Fruit fly (Drosophila melanogaster) whole organism, embryonic: ENCODE results near the gene salm.

Source experiments
- B-H2 ChIP-seq: fragments of 200-800 bp; sonication (Bioruptor generic); optimal IDR thresholded peaks from 2 replicates; lab custom pipeline; 2018; ENCODE audit warnings: missing biosample characterization, mild to moderate bottlenecking, missing genetic modification characterization
- CG10147 ChIP-seq: fragments of 200-800 bp; sonication (Bioruptor generic); optimal IDR thresholded peaks from 2 replicates; lab custom pipeline; 2019; ENCODE audit warnings: missing biosample characterization, mild to moderate bottlenecking, missing genetic modification characterization, moderate library complexity
- CG10366 ChIP-seq: fragments of 200-800 bp; sonication (Bioruptor generic); IDR thresholded peaks from 2 replicates; pipeline ENCODE4 v1.3.6; 2022; ENCODE audit warnings: missing biosample characterization, missing genetic modification characterization
- CG11093 ChIP-seq: fragments of 200-800 bp; sonication (Bioruptor generic); IDR thresholded peaks from 3 replicates; pipeline ENCODE4 v1.3.6; 2022; ENCODE audit warnings: missing biosample characterization, missing genetic modification characterization
- CG12769 ChIP-seq: fragments of 200-800 bp; sonication (Bioruptor generic); optimal IDR thresholded peaks from 2 replicates; lab custom pipeline; 2019; ENCODE audit warnings: missing biosample characterization, mild to moderate bottlenecking, missing genetic modification characterization, moderate library complexity
- CG13424 ChIP-seq: fragments of 200-800 bp; sonication (Bioruptor generic); optimal IDR thresholded peaks from 2 replicates; lab custom pipeline; 2019; ENCODE audit warnings: missing biosample characterization, mild to moderate bottlenecking, missing genetic modification characterization, moderate library complexity
- CG34224 ChIP-seq: fragments of 200-800 bp; sonication (Bioruptor generic); IDR thresholded peaks from 3 replicates; pipeline ENCODE4 v1.3.6; 2022; ENCODE audit warnings: missing biosample characterization, missing genetic modification characterization; ENCODE audit not compliant: partially characterized antibody
- CG3726 ChIP-seq: fragments of 200-800 bp; sonication (Bioruptor generic); IDR thresholded peaks from 3 replicates; pipeline ENCODE4, ENCODE4 v1.3.6; 2022; ENCODE audit warnings: missing biosample characterization, missing genetic modification characterization
- CG4282 ChIP-seq: fragments of 200-800 bp; sonication (Bioruptor generic); optimal IDR thresholded peaks from 2 replicates; lab custom pipeline; 2016; ENCODE audit warnings: missing biosample characterization, missing genetic modification characterization
- CG4707 ChIP-seq: fragments of 200-800 bp; sonication (Bioruptor generic); optimal IDR thresholded peaks from 2 replicates; lab custom pipeline; 2018; ENCODE audit warnings: missing biosample characterization, mild to moderate bottlenecking, missing genetic modification characterization, moderate library complexity
- CG6654 ChIP-seq: fragments of 200-800 bp; sonication (Bioruptor generic); optimal IDR thresholded peaks from 2 replicates; lab custom pipeline; 2017; ENCODE audit warnings: missing biosample characterization, mild to moderate bottlenecking, missing genetic modification characterization
- CG9817 ChIP-seq: fragments of 200-800 bp; sonication (Bioruptor generic); optimal IDR thresholded peaks from 2 replicates; lab custom pipeline; 2018; ENCODE audit warnings: missing biosample characterization, mild to moderate bottlenecking, missing genetic modification characterization, moderate library complexity
- Dfd ChIP-seq, 2 experiments: fragments of >200 bp; optimal IDR thresholded peaks; 2 replicates each; lab custom pipeline; 2017; ENCODE audit warnings: missing biosample characterization in 2 of 2, missing genetic modification characterization in 2 of 2
- Doc3 ChIP-seq: fragments of 200-800 bp; sonication (Bioruptor generic); IDR thresholded peaks from 3 replicates; pipeline ENCODE4 v1.3.6; 2022; ENCODE audit warnings: missing biosample characterization, missing genetic modification characterization; ENCODE audit not compliant: partially characterized antibody
- E2f1 ChIP-seq: fragments of 200-800 bp; sonication (Bioruptor generic); IDR thresholded peaks from 2 replicates; pipeline ENCODE4 v1.3.6; 2022; ENCODE audit warnings: missing biosample characterization, missing genetic modification characterization
- ERR ChIP-seq: fragments of 200-800 bp; sonication (Bioruptor generic); optimal IDR thresholded peaks from 2 replicates; lab custom pipeline; 2016; ENCODE audit warnings: missing biosample characterization, missing genetic modification characterization
- Fer1 ChIP-seq: fragments of 200-800 bp; sonication (Bioruptor generic); optimal IDR thresholded peaks from 2 replicates; lab custom pipeline; 2017; ENCODE audit warnings: missing biosample characterization, mild to moderate bottlenecking, missing genetic modification characterization
- HHEX ChIP-seq: fragments of 200-800 bp; sonication (Bioruptor generic); optimal IDR thresholded peaks from 3 replicates; lab custom pipeline; 2017; ENCODE audit warnings: missing biosample characterization, mild to moderate bottlenecking, missing genetic modification characterization, missing genetic modification reagents
- HmgZ ChIP-seq: fragments of 200-800 bp; sonication (Bioruptor generic); optimal IDR thresholded peaks from 2 replicates; lab custom pipeline; 2018; ENCODE audit warnings: missing biosample characterization, mild to moderate bottlenecking, missing genetic modification characterization
- Hmx ChIP-seq: fragments of 200-800 bp; sonication (Bioruptor generic); optimal IDR thresholded peaks from 2 replicates; lab custom pipeline; 2016; ENCODE audit warnings: missing biosample characterization, missing genetic modification characterization
- Hr3 ChIP-seq: fragments of 200-800 bp; sonication (Bioruptor generic); optimal IDR thresholded peaks from 3 replicates; lab custom pipeline; 2016; ENCODE audit warnings: missing biosample characterization, missing genetic modification characterization
- Hsf ChIP-seq: fragments of 200-800 bp; sonication (Bioruptor generic); optimal IDR thresholded peaks from 3 replicates; lab custom pipeline; 2016; ENCODE audit warnings: missing biosample characterization, missing genetic modification characterization
- Lhr ChIP-seq: fragments of 200-800 bp; sonication (Bioruptor generic); optimal IDR thresholded peaks from 3 replicates; lab custom pipeline; 2017; ENCODE audit warnings: mild to moderate bottlenecking, missing biosample characterization, missing genetic modification reagents, missing genetic modification characterization
- Meics ChIP-seq: fragments of 200-800 bp; sonication (Bioruptor generic); optimal IDR thresholded peaks from 2 replicates; lab custom pipeline; 2017; ENCODE audit warnings: missing biosample characterization, mild to moderate bottlenecking, missing genetic modification characterization
- NfI ChIP-seq: fragments of 200-800 bp; sonication (Bioruptor generic); optimal IDR thresholded peaks from 3 replicates; lab custom pipeline; 2018; ENCODE audit warnings: missing biosample characterization, mild to moderate bottlenecking, missing genetic modification characterization, moderate library complexity
- Oli ChIP-seq: fragments of 200-800 bp; sonication (Bioruptor generic); optimal IDR thresholded peaks from 2 replicates; lab custom pipeline; 2018; ENCODE audit warnings: missing biosample characterization, mild to moderate bottlenecking, missing genetic modification characterization, moderate library complexity
- PHDP ChIP-seq: fragments of 200-800 bp; sonication (Bioruptor generic); optimal IDR thresholded peaks from 3 replicates; lab custom pipeline; 2018; ENCODE audit warnings: missing biosample characterization, mild to moderate bottlenecking, missing genetic modification characterization, moderate library complexity
- Rfx ChIP-seq: fragments of 200-800 bp; sonication (Bioruptor generic); IDR thresholded peaks from 2 replicates; pipeline ENCODE4 v1.3.6; 2022; ENCODE audit warnings: missing biosample characterization, missing genetic modification characterization
- Scr ChIP-seq: fragments of 200-800 bp; sonication (Bioruptor generic); IDR thresholded peaks from 2 replicates; pipeline ENCODE4 v1.3.6; 2022; ENCODE audit warnings: missing biosample characterization, missing genetic modification characterization; ENCODE audit not compliant: partially characterized antibody
- btn ChIP-seq: fragments of 200-800 bp; sonication (Bioruptor generic); optimal IDR thresholded peaks from 2 replicates; lab custom pipeline; 2016; ENCODE audit warnings: missing biosample characterization, missing genetic modification characterization
- danr ChIP-seq: fragments of 200-800 bp; sonication (Bioruptor generic); IDR thresholded peaks from 2 replicates; pipeline ENCODE4 v1.3.6; 2022; ENCODE audit warnings: missing biosample characterization, missing genetic modification characterization
- dysf ChIP-seq: fragments of 200-800 bp; sonication (Bioruptor generic); IDR thresholded peaks from 3 replicates; pipeline ENCODE4 v1.3.6; 2022; ENCODE audit warnings: missing biosample characterization, missing genetic modification characterization
- ewg ChIP-seq: fragments of 200-800 bp; sonication (Bioruptor generic); optimal IDR thresholded peaks from 3 replicates; lab custom pipeline; 2017; ENCODE audit warnings: mild to moderate bottlenecking, missing biosample characterization, missing genetic modification reagents, missing genetic modification characterization
- exex ChIP-seq: fragments of 200-800 bp; sonication (Bioruptor generic); optimal IDR thresholded peaks from 4 replicates; lab custom pipeline; 2018; ENCODE audit warnings: missing biosample characterization, mild to moderate bottlenecking, missing genetic modification characterization, moderate library complexity
- gcm ChIP-seq: fragments of 200-800 bp; sonication (Bioruptor generic); optimal IDR thresholded peaks from 2 replicates; lab custom pipeline; 2019; ENCODE audit warnings: missing biosample characterization, mild to moderate bottlenecking, missing genetic modification characterization, moderate library complexity
- gem ChIP-seq: fragments of 200-800 bp; sonication (Bioruptor generic); optimal IDR thresholded peaks from 2 replicates; lab custom pipeline; 2019; ENCODE audit warnings: missing biosample characterization, mild to moderate bottlenecking, missing genetic modification characterization, moderate library complexity
- inv ChIP-seq: fragments of 200-800 bp; sonication (Bioruptor generic); IDR thresholded peaks from 2 replicates; pipeline ENCODE4 v1.3.6; 2022; ENCODE audit warnings: missing biosample characterization, missing genetic modification characterization; ENCODE audit not compliant: partially characterized antibody
- mam ChIP-seq: fragments of 200-800 bp; sonication (Bioruptor generic); optimal IDR thresholded peaks from 3 replicates; lab custom pipeline; 2016; ENCODE audit warnings: missing biosample characterization, missing genetic modification characterization
- nerfin-2 ChIP-seq: fragments of 200-800 bp; sonication (Bioruptor generic); IDR thresholded peaks from 2 replicates; pipeline ENCODE4 v1.3.6; 2022; ENCODE audit warnings: missing biosample characterization, missing genetic modification characterization; ENCODE audit not compliant: partially characterized antibody
- org-1 ChIP-seq: fragments of 200-800 bp; sonication (Bioruptor generic); optimal IDR thresholded peaks from 2 replicates; lab custom pipeline; 2017; ENCODE audit warnings: missing biosample characterization, missing genetic modification characterization
- peb ChIP-seq: fragments of 200-800 bp; sonication (Bioruptor generic); IDR thresholded peaks from 2 replicates; pipeline ENCODE4 v1.3.6; 2022; ENCODE audit warnings: missing biosample characterization, missing genetic modification characterization
- pzg ChIP-seq: fragments of 200-800 bp; sonication (Bioruptor generic); optimal IDR thresholded peaks from 3 replicates; lab custom pipeline; 2018; ENCODE audit warnings: missing biosample characterization, mild to moderate bottlenecking, missing genetic modification characterization, moderate library complexity
- salm ChIP-seq: fragments of 200-800 bp; sonication (Bioruptor generic); optimal IDR thresholded peaks from 2 replicates; lab custom pipeline; 2018; ENCODE audit warnings: missing biosample characterization, mild to moderate bottlenecking, missing genetic modification characterization
- schlank ChIP-seq: fragments of 200-800 bp; sonication (Bioruptor generic); optimal IDR thresholded peaks from 2 replicates; lab custom pipeline; 2018; ENCODE audit warnings: missing biosample characterization, mild to moderate bottlenecking, missing genetic modification characterization
- sim ChIP-seq: fragments of 200-800 bp; sonication (Bioruptor generic); IDR thresholded peaks from 2 replicates; pipeline ENCODE4 v1.3.6; 2022; ENCODE audit warnings: missing biosample characterization, missing genetic modification characterization
- sr ChIP-seq: fragments of 200-800 bp; sonication (Bioruptor generic); IDR thresholded peaks from 3 replicates; pipeline ENCODE4 v1.3.6; 2022; ENCODE audit warnings: missing biosample characterization, missing genetic modification characterization
- tup ChIP-seq: fragments of 200-800 bp; sonication (Bioruptor generic); optimal IDR thresholded peaks from 2 replicates; lab custom pipeline; 2016; ENCODE audit warnings: missing biosample characterization, mild to moderate bottlenecking, missing genetic modification characterization, moderate library complexity
- unpg ChIP-seq: fragments of 200-800 bp; sonication (Bioruptor generic); optimal IDR thresholded peaks from 3 replicates; lab custom pipeline; 2018; ENCODE audit warnings: missing biosample characterization, mild to moderate bottlenecking, missing genetic modification characterization, moderate library complexity

salm gene

dm6 chr2L:11445479-11446379, at the start of gene salm (continued):
- TF ChIP-seq danr (no peak), sr (GFP tag; lab: Robert Waterston, UW) (peak; percentile 22; the same call in 1 of the 3 replicates), schlank (tag; lab: Kevin White, UChicago) (no peak), CG4707 (GFP tag; lab: Kevin White, UChicago) (no peak), salm (peak; percentile 74), Hmx (no peak), PHDP (tag; lab: Kevin White, UChicago) (no peak), CG9817 (no peak), CG10147 (GFP tag; lab: Kevin White, UChicago) (no peak), CG6654 (no peak), exex (tag; lab: Kevin White, UChicago) (no peak), Hsf (no peak), CG4282 (GFP tag; lab: Kevin White, UChicago) (no peak), mam (GFP tag; lab: Kevin White, UChicago) (no peak), ewg (peak; percentile 48), sim (GFP tag; lab: Robert Waterston, UW) (0 out of 2 replicates have a peak, but pooled peaks have one; percentile 7), Lhr (GFP tag; lab: Kevin White, UChicago) (no peak), Hr3 (GFP tag; lab: Kevin White, UChicago) (no peak), CG34224 (no peak), CG11093 (no peak; the same call in 2 of the 3 replicates), Meics (no peak), gem (tag; lab: Kevin White, UChicago) (no peak), Oli (tag; lab: Kevin White, UChicago) (no peak), pzg (GFP tag; lab: Kevin White, UChicago) (no peak), Fer1 (no peak), unpg (no peak), B-H2 (GFP tag; lab: Kevin White, UChicago) (no peak), Scr (GFP tag; lab: Robert Waterston, UW) (no peak), gcm (GFP tag; lab: Kevin White, UChicago) (no peak), HHEX (GFP tag; lab: Kevin White, UChicago) (no peak), CG10366 (GFP tag; lab: Robert Waterston, UW) (no peak), btn (no peak), tup (GFP tag; lab: Kevin White, UChicago) (no peak), ERR (GFP tag; lab: Kevin White, UChicago) (no peak), inv (no peak), peb (GFP tag; lab: Robert Waterston, UW) (no peak), Dfd (GFP tag; optimal IDR thresholded peaks at IDR 0.05; lab: Kevin White, UChicago) (peak in 1 of 2 experiments; percentile 28), nerfin-2 (GFP tag; lab: Robert Waterston, UW) (no peak), CG12769 (tag; lab: Kevin White, UChicago) (peak; percentile 3), NfI (GFP tag; lab: Kevin White, UChicago) (no peak), CG13424 (tag; lab: Kevin White, UChicago) (no peak), Doc3 (no peak), org-1 (GFP tag; lab: Kevin White, UChicago) (no peak), E2f1 (GFP tag; lab: Robert Waterston, UW) (no peak), CG3726 (no peak), dysf (GFP tag; lab: Robert Waterston, UW) (no peak), Rfx (GFP tag; lab: Robert Waterston, UW) (no peak), HmgZ (tag; lab: Kevin White, UChicago) (peak; percentile 8)
